Fruit fly (Drosophila melanogaster) whole organism, embryonic: ENCODE results near the gene CG13124.

Experiments used
- Atf6 ChIP-seq: fragments of 200-800 bp; sonication (Bioruptor generic); IDR thresholded peaks from 2 replicates; pipeline ENCODE4 v1.3.6; 2022; ENCODE audit warnings: missing biosample characterization, missing genetic modification characterization
- Blimp-1 ChIP-seq: fragments of 200-800 bp; sonication (Bioruptor generic); optimal IDR thresholded peaks from 3 replicates; lab custom pipeline; 2018; ENCODE audit warnings: missing biosample characterization, missing genetic modification characterization, mild to moderate bottlenecking, moderate library complexity, missing genetic modification reagents
- CG10462 ChIP-seq: fragments of 200-800 bp; sonication (Bioruptor generic); optimal IDR thresholded peaks from 2 replicates; lab custom pipeline; 2016; ENCODE audit warnings: missing biosample characterization, missing genetic modification characterization
- CG11093 ChIP-seq: fragments of 200-800 bp; sonication (Bioruptor generic); IDR thresholded peaks from 3 replicates; pipeline ENCODE4 v1.3.6; 2022; ENCODE audit warnings: missing biosample characterization, missing genetic modification characterization
- CG11398 ChIP-seq: fragments of 200-800 bp; sonication (Bioruptor generic); optimal IDR thresholded peaks from 2 replicates; lab custom pipeline; 2016; ENCODE audit warnings: missing biosample characterization, missing genetic modification characterization
- CG11696 ChIP-seq: fragments of 200-800 bp; sonication (Bioruptor generic); IDR thresholded peaks from 2 replicates; pipeline ENCODE4 v1.3.6; 2022; ENCODE audit warnings: missing biosample characterization, missing genetic modification characterization
- CG12071 ChIP-seq: fragments of 200-800 bp; sonication (Bioruptor generic); optimal IDR thresholded peaks from 3 replicates; lab custom pipeline; 2018; ENCODE audit warnings: missing biosample characterization, mild to moderate bottlenecking, missing genetic modification characterization
- CG12155 ChIP-seq: fragments of 200-800 bp; sonication (Bioruptor generic); optimal IDR thresholded peaks from 3 replicates; lab custom pipeline; 2016; ENCODE audit warnings: missing biosample characterization, missing genetic modification characterization
- CG12299 ChIP-seq: fragments of 200-800 bp; sonication (Bioruptor generic); optimal IDR thresholded peaks from 2 replicates; lab custom pipeline; 2018; ENCODE audit warnings: missing biosample characterization, mild to moderate bottlenecking, missing genetic modification characterization
- CG16815 ChIP-seq: fragments of 200-800 bp; sonication (Bioruptor generic); optimal IDR thresholded peaks from 3 replicates; lab custom pipeline; 2017; ENCODE audit warnings: missing biosample characterization, mild to moderate bottlenecking, missing genetic modification characterization
- CG17328 ChIP-seq: fragments of 200-800 bp; sonication (Bioruptor generic); IDR thresholded peaks from 2 replicates; pipeline ENCODE4 v1.3.6; 2022; ENCODE audit warnings: missing biosample characterization, missing genetic modification characterization
- CG17612 ChIP-seq: fragments of 200-800 bp; sonication (Bioruptor generic); IDR thresholded peaks from 2 replicates; pipeline ENCODE4 v1.3.6; 2022; ENCODE audit warnings: missing biosample characterization, missing genetic modification characterization
- CG17829 ChIP-seq: fragments of 200-800 bp; optimal IDR thresholded peaks from 2 replicates; lab custom pipeline; 2019; ENCODE audit warnings: missing biosample characterization, mild to moderate bottlenecking, missing genetic modification characterization, moderate library complexity
- CG17912 ChIP-seq: fragments of 200-800 bp; sonication (Bioruptor generic); optimal IDR thresholded peaks from 2 replicates; lab custom pipeline; 2018; ENCODE audit warnings: missing biosample characterization, mild to moderate bottlenecking, missing genetic modification characterization
- CG3163 ChIP-seq: fragments of 200-800 bp; sonication (Bioruptor generic); optimal IDR thresholded peaks from 3 replicates; lab custom pipeline; 2016; ENCODE audit warnings: missing biosample characterization, missing genetic modification characterization
- CG5180 ChIP-seq: fragments of 200-800 bp; sonication (Bioruptor generic); optimal IDR thresholded peaks from 3 replicates; lab custom pipeline; 2017; ENCODE audit warnings: missing biosample characterization, missing genetic modification characterization, mild to moderate bottlenecking, moderate library complexity, missing genetic modification reagents
- CG6654 ChIP-seq: fragments of 200-800 bp; sonication (Bioruptor generic); optimal IDR thresholded peaks from 2 replicates; lab custom pipeline; 2017; ENCODE audit warnings: missing biosample characterization, mild to moderate bottlenecking, missing genetic modification characterization
- CG6683 ChIP-seq: fragments of 200-800 bp; sonication (Bioruptor generic); optimal IDR thresholded peaks from 2 replicates; lab custom pipeline; 2017; ENCODE audit warnings: missing biosample characterization, mild to moderate bottlenecking, missing genetic modification characterization, missing genetic modification reagents
- CG6689 ChIP-seq: fragments of 200-800 bp; sonication (Bioruptor generic); IDR thresholded peaks from 2 replicates; pipeline ENCODE4 v1.3.6; 2022; ENCODE audit warnings: missing biosample characterization, missing genetic modification characterization
- CG7372 ChIP-seq: fragments of 200-800 bp; sonication (Bioruptor generic); IDR thresholded peaks from 2 replicates; pipeline ENCODE4 v1.3.6; 2022; ENCODE audit warnings: missing biosample characterization, missing genetic modification characterization
- CG7745 ChIP-seq: fragments of 200-800 bp; sonication (Bioruptor generic); optimal IDR thresholded peaks from 2 replicates; lab custom pipeline; 2018; ENCODE audit warnings: missing biosample characterization, mild to moderate bottlenecking, missing genetic modification characterization, moderate library complexity
- CG8478 ChIP-seq: fragments of >200 bp; optimal IDR thresholded peaks from 2 replicates; lab custom pipeline; 2018
- CG9727 ChIP-seq: fragments of 200-800 bp; sonication (Bioruptor generic); optimal IDR thresholded peaks from 3 replicates; lab custom pipeline; 2017; ENCODE audit warnings: missing biosample characterization, mild to moderate bottlenecking, missing genetic modification characterization
- CTCF ChIP-seq: fragments of 200-800 bp; sonication (Bioruptor generic); optimal IDR thresholded peaks from 2 replicates; lab custom pipeline; 2017; ENCODE audit warnings: missing biosample characterization, mild to moderate bottlenecking, missing genetic modification characterization, moderate library complexity
- Camta ChIP-seq: fragments of 200-800 bp; sonication (Bioruptor generic); optimal IDR thresholded peaks from 2 replicates; lab custom pipeline; 2016; ENCODE audit warnings: missing biosample characterization, missing genetic modification characterization
- Drgx ChIP-seq: fragments of 200-800 bp; sonication (Bioruptor generic); IDR thresholded peaks from 2 replicates; pipeline ENCODE4 v1.3.6; 2022; ENCODE audit warnings: missing biosample characterization, missing genetic modification characterization
- Gsc ChIP-seq: fragments of 200-800 bp; sonication (Bioruptor generic); IDR thresholded peaks from 2 replicates; pipeline ENCODE4 v1.3.6; 2022; ENCODE audit warnings: missing biosample characterization, missing genetic modification characterization
- H2.0 ChIP-seq: fragments of 200-800 bp; sonication (Bioruptor generic); IDR thresholded peaks from 2 replicates; pipeline ENCODE4 v1.3.6; 2022; ENCODE audit warnings: missing biosample characterization, missing genetic modification characterization
- Hr39 ChIP-seq: fragments of >200 bp; optimal IDR thresholded peaks from 2 replicates; lab custom pipeline; 2017
- Jarid2 ChIP-seq: fragments of 200-800 bp; sonication (Bioruptor generic); optimal IDR thresholded peaks from 3 replicates; lab custom pipeline; 2017; ENCODE audit warnings: mild to moderate bottlenecking, missing biosample characterization, missing genetic modification reagents, missing genetic modification characterization
- Kr ChIP-seq: fragments of 200-800 bp; sonication (Bioruptor generic); optimal IDR thresholded peaks from 2 replicates; lab custom pipeline; 2017; ENCODE audit warnings: missing biosample characterization, mild to moderate bottlenecking, missing genetic modification characterization
- Lhr ChIP-seq: fragments of 200-800 bp; sonication (Bioruptor generic); optimal IDR thresholded peaks from 3 replicates; lab custom pipeline; 2017; ENCODE audit warnings: mild to moderate bottlenecking, missing biosample characterization, missing genetic modification reagents, missing genetic modification characterization
- Mrtf ChIP-seq: fragments of 200-800 bp; sonication (Bioruptor generic); IDR thresholded peaks from 3 replicates; pipeline ENCODE4 v1.3.6; 2022; ENCODE audit warnings: missing biosample characterization, missing genetic modification characterization
- Myb ChIP-seq: fragments of 200-800 bp; sonication (Bioruptor generic); optimal IDR thresholded peaks from 2 replicates; lab custom pipeline; 2016; ENCODE audit warnings: missing biosample characterization, missing genetic modification characterization
- Oli ChIP-seq: fragments of 200-800 bp; sonication (Bioruptor generic); optimal IDR thresholded peaks from 2 replicates; lab custom pipeline; 2018; ENCODE audit warnings: missing biosample characterization, mild to moderate bottlenecking, missing genetic modification characterization, moderate library complexity
- Poxn ChIP-seq: fragments of 200-800 bp; sonication (Bioruptor generic); IDR thresholded peaks from 2 replicates; pipeline ENCODE4 v1.3.6; 2022; ENCODE audit warnings: missing biosample characterization, missing genetic modification characterization
- Xrp1 ChIP-seq: fragments of 200-800 bp; sonication (Bioruptor generic); IDR thresholded peaks from 2 replicates; pipeline ENCODE4 v1.3.6; 2022; ENCODE audit warnings: missing biosample characterization, missing genetic modification characterization
- bbx ChIP-seq: fragments of 200-800 bp; sonication (Bioruptor generic); IDR thresholded peaks from 2 replicates; pipeline ENCODE4 v1.3.6; 2022; ENCODE audit warnings: missing biosample characterization, missing genetic modification characterization; ENCODE audit not compliant: partially characterized antibody
- bigmax ChIP-seq: fragments of 200-800 bp; sonication (Bioruptor generic); optimal IDR thresholded peaks from 2 replicates; lab custom pipeline; 2018; ENCODE audit warnings: missing biosample characterization, mild to moderate bottlenecking, missing genetic modification characterization
- bowl ChIP-seq: fragments of 200-800 bp; sonication (Bioruptor generic); IDR thresholded peaks from 2 replicates; pipeline ENCODE4 v1.3.6; 2022; ENCODE audit warnings: missing biosample characterization, missing genetic modification characterization
- crol ChIP-seq: fragments of 200-800 bp; sonication (Bioruptor generic); IDR thresholded peaks from 2 replicates; pipeline ENCODE4 v1.3.6; 2022; ENCODE audit warnings: missing biosample characterization, missing genetic modification characterization
- gcm2 ChIP-seq: fragments of 200-800 bp; sonication (Bioruptor generic); optimal IDR thresholded peaks from 2 replicates; lab custom pipeline; 2016; ENCODE audit warnings: missing biosample characterization, missing genetic modification characterization
- gem ChIP-seq: fragments of 200-800 bp; sonication (Bioruptor generic); optimal IDR thresholded peaks from 2 replicates; lab custom pipeline; 2019; ENCODE audit warnings: missing biosample characterization, mild to moderate bottlenecking, missing genetic modification characterization, moderate library complexity
- grau ChIP-seq: fragments of 200-800 bp; optimal IDR thresholded peaks from 3 replicates; lab custom pipeline; 2019; ENCODE audit warnings: missing biosample characterization, mild to moderate bottlenecking, missing genetic modification characterization, moderate library complexity
- insv ChIP-seq, 2 experiments: fragments of 200-800 bp; sonication (Bioruptor generic); optimal IDR thresholded peaks; 3 replicates each; lab custom pipeline; 2016 to 2018; ENCODE audit warnings: missing biosample characterization in 2 of 2, missing genetic modification characterization in 2 of 2
- inv ChIP-seq: fragments of 200-800 bp; sonication (Bioruptor generic); IDR thresholded peaks from 2 replicates; pipeline ENCODE4 v1.3.6; 2022; ENCODE audit warnings: missing biosample characterization, missing genetic modification characterization; ENCODE audit not compliant: partially characterized antibody
- nau ChIP-seq: fragments of 200-800 bp; sonication (Bioruptor generic); optimal IDR thresholded peaks from 3 replicates; lab custom pipeline; 2017; ENCODE audit warnings: missing biosample characterization, mild to moderate bottlenecking, missing genetic modification characterization, missing genetic modification reagents
- peb ChIP-seq: fragments of 200-800 bp; sonication (Bioruptor generic); IDR thresholded peaks from 2 replicates; pipeline ENCODE4 v1.3.6; 2022; ENCODE audit warnings: missing biosample characterization, missing genetic modification characterization
- ranshi ChIP-seq: fragments of 200-800 bp; sonication (Bioruptor generic); IDR thresholded peaks from 2 replicates; pipeline ENCODE4 v1.3.6; 2022; ENCODE audit warnings: missing biosample characterization, missing genetic modification characterization
- schlank ChIP-seq: fragments of 200-800 bp; sonication (Bioruptor generic); optimal IDR thresholded peaks from 2 replicates; lab custom pipeline; 2018; ENCODE audit warnings: missing biosample characterization, mild to moderate bottlenecking, missing genetic modification characterization
- unc-4 ChIP-seq: fragments of 200-800 bp; sonication (Bioruptor generic); IDR thresholded peaks from 2 replicates; pipeline ENCODE4 v1.3.6; 2022; ENCODE audit warnings: missing biosample characterization, missing genetic modification characterization; ENCODE audit not compliant: partially characterized antibody
- unpg ChIP-seq: fragments of 200-800 bp; sonication (Bioruptor generic); optimal IDR thresholded peaks from 3 replicates; lab custom pipeline; 2018; ENCODE audit warnings: missing biosample characterization, mild to moderate bottlenecking, missing genetic modification characterization, moderate library complexity
- yki ChIP-seq: fragments of >200 bp; optimal IDR thresholded peaks from 3 replicates; lab custom pipeline; 2018
- zen ChIP-seq: fragments of 200-800 bp; sonication (Bioruptor generic); optimal IDR thresholded peaks from 3 replicates; lab custom pipeline; 2018; ENCODE audit warnings: missing biosample characterization, mild to moderate bottlenecking, missing genetic modification characterization, moderate library complexity

CG13124 gene

dm6 chr2L:9890576-9890975 lies 17.9 kb downstream of the CG13124 start, which contains the start of the genes CG34183 and CG4537 (continued):
- peak; percentile 77 for TF ChIP-seq inv (GFP tag; lab: Robert Waterston, UW)
- TF ChIP-seq CG11093 (GFP tag; lab: Robert Waterston, UW) = no peak
- no peak for TF ChIP-seq schlank (tag; lab: Kevin White, UChicago)
- TF ChIP-seq CG7745 = no peak
- TF ChIP-seq CG12071 = no peak
- no peak for TF ChIP-seq Camta (GFP tag; lab: Kevin White, UChicago)
- no peak for TF ChIP-seq crol (GFP tag; lab: Robert Waterston, UW)
- no peak for TF ChIP-seq Drgx (GFP tag; lab: Robert Waterston, UW)
- TF ChIP-seq CG17829 = peak; percentile 17
- no peak for TF ChIP-seq Xrp1 (GFP tag; lab: Robert Waterston, UW)
- TF ChIP-seq CG6654 (GFP tag; lab: Kevin White, UChicago) = no peak
- no peak for TF ChIP-seq CG6683 (GFP tag; lab: Kevin White, UChicago)
- no peak for TF ChIP-seq CG9727 (GFP tag; lab: Kevin White, UChicago)
- TF ChIP-seq peb = no peak
- TF ChIP-seq Blimp-1 (GFP tag; lab: Kevin White, UChicago) = no peak
- TF ChIP-seq H2.0 (GFP tag; lab: Robert Waterston, UW) = no peak
- no peak for TF ChIP-seq CG16815 (GFP tag; lab: Kevin White, UChicago)
- no peak for TF ChIP-seq gem (tag; lab: Kevin White, UChicago)
- no peak for TF ChIP-seq grau (tag; lab: Kevin White, UChicago)
- no peak for TF ChIP-seq Kr (GFP tag; lab: Kevin White, UChicago)
- TF ChIP-seq CG10462 (GFP tag; lab: Kevin White, UChicago) = no peak
- TF ChIP-seq unc-4 (GFP tag; lab: Robert Waterston, UW) = peak; percentile 92
- no peak for TF ChIP-seq CG8478 (lab: Kevin White, UChicago)
- peak; percentile 94 for TF ChIP-seq bbx (GFP tag; lab: Robert Waterston, UW)
- no peak for TF ChIP-seq Oli (tag; lab: Kevin White, UChicago)
- TF ChIP-seq CG6689 = no peak
- TF ChIP-seq Mrtf = no peak
- peak; percentile 35 for TF ChIP-seq Myb (GFP tag; lab: Kevin White, UChicago)
- TF ChIP-seq yki = no peak
- no peak for TF ChIP-seq insv (GFP tag; optimal IDR thresholded peaks at IDR 0.05; lab: Kevin White, UChicago)
- TF ChIP-seq nau = no peak
- no peak for TF ChIP-seq CTCF (GFP tag; lab: Kevin White, UChicago)
- no peak for TF ChIP-seq bigmax (GFP tag; lab: Kevin White, UChicago)
- TF ChIP-seq CG7372 (GFP tag; lab: Robert Waterston, UW) = no peak
- no peak for TF ChIP-seq Gsc (GFP tag; lab: Robert Waterston, UW)
- TF ChIP-seq Poxn (GFP tag; lab: Robert Waterston, UW) = no peak
- TF ChIP-seq CG3163 (GFP tag; lab: Kevin White, UChicago) = no peak
- no peak for TF ChIP-seq CG12155 (GFP tag; lab: Kevin White, UChicago)
- no peak for TF ChIP-seq CG17912 (GFP tag; lab: Kevin White, UChicago)
- TF ChIP-seq Hr39 (lab: Kevin White, UChicago) = no peak
- TF ChIP-seq unpg (GFP tag; lab: Kevin White, UChicago) = no peak
- TF ChIP-seq CG11696 (GFP tag; lab: Robert Waterston, UW) = no peak
- TF ChIP-seq gcm2 = no peak
- TF ChIP-seq bowl (GFP tag; lab: Robert Waterston, UW) = no peak
- no peak for TF ChIP-seq zen (tag; lab: Kevin White, UChicago)
- 0 out of 2 replicates have a peak, but pooled peaks have one; percentile 18 for TF ChIP-seq CG17328 (GFP tag; lab: Robert Waterston, UW)
- TF ChIP-seq CG17612 (GFP tag; lab: Robert Waterston, UW) = no peak
- no peak for TF ChIP-seq Atf6
- no peak for TF ChIP-seq CG11398
- TF ChIP-seq CG12299 (tag; lab: Kevin White, UChicago) = no peak
- TF ChIP-seq ranshi (GFP tag; lab: Robert Waterston, UW) = no peak
- TF ChIP-seq Jarid2 = no peak
- no peak for TF ChIP-seq CG5180
- TF ChIP-seq Lhr = no peak
